Fruit fly (Drosophila melanogaster) whole organism, embryonic: Measurements from ENCODE around the gene Plzf.

ENCODE experiments used
- CG10274 ChIP-seq: fragments of 200-800 bp; sonication (Bioruptor generic); optimal IDR thresholded peaks from 3 replicates; lab custom pipeline; 2017; ENCODE audit warnings: missing biosample characterization, mild to moderate bottlenecking, missing genetic modification characterization
- CG12299 ChIP-seq: fragments of 200-800 bp; sonication (Bioruptor generic); optimal IDR thresholded peaks from 2 replicates; lab custom pipeline; 2018; ENCODE audit warnings: missing biosample characterization, mild to moderate bottlenecking, missing genetic modification characterization
- CG12659 ChIP-seq: fragments of 200-800 bp; sonication (Bioruptor generic); optimal IDR thresholded peaks from 3 replicates; lab custom pipeline; 2017; ENCODE audit warnings: mild to moderate bottlenecking, missing biosample characterization, missing genetic modification reagents, missing genetic modification characterization
- CG14050 ChIP-seq: fragments of 200-800 bp; sonication (Bioruptor generic); IDR thresholded peaks from 3 replicates; pipeline ENCODE4 v1.3.6; 2022; ENCODE audit warnings: missing biosample characterization, missing genetic modification characterization
- CG15696 ChIP-seq: fragments of 200-800 bp; sonication (Bioruptor generic); optimal IDR thresholded peaks from 2 replicates; lab custom pipeline; 2019; ENCODE audit warnings: missing biosample characterization, mild to moderate bottlenecking, missing genetic modification characterization, moderate library complexity
- CG16863 ChIP-seq: fragments of 200-800 bp; sonication (Bioruptor generic); optimal IDR thresholded peaks from 3 replicates; lab custom pipeline; 2016; ENCODE audit warnings: missing biosample characterization, missing genetic modification characterization
- CG17829 ChIP-seq: fragments of 200-800 bp; optimal IDR thresholded peaks from 2 replicates; lab custom pipeline; 2019; ENCODE audit warnings: missing biosample characterization, mild to moderate bottlenecking, missing genetic modification characterization, moderate library complexity
- CG18764 ChIP-seq: fragments of 200-800 bp; sonication (Bioruptor generic); optimal IDR thresholded peaks from 3 replicates; lab custom pipeline; 2016; ENCODE audit warnings: missing biosample characterization, missing genetic modification characterization
- CG2129 ChIP-seq: fragments of 200-800 bp; sonication (Bioruptor generic); IDR thresholded peaks from 2 replicates; pipeline ENCODE4 v1.3.6; 2022; ENCODE audit warnings: missing biosample characterization, missing genetic modification characterization; ENCODE audit not compliant: partially characterized antibody
- CG3281 ChIP-seq: fragments of 200-800 bp; sonication (Bioruptor generic); optimal IDR thresholded peaks from 3 replicates; lab custom pipeline; 2017; ENCODE audit warnings: missing biosample characterization, mild to moderate bottlenecking, missing genetic modification characterization
- CG33213 ChIP-seq: fragments of 200-800 bp; sonication (Bioruptor generic); optimal IDR thresholded peaks from 3 replicates; lab custom pipeline; 2016; ENCODE audit warnings: missing biosample characterization, missing genetic modification characterization
- CG3838 ChIP-seq: fragments of 200-800 bp; sonication (Bioruptor generic); optimal IDR thresholded peaks from 3 replicates; lab custom pipeline; 2016; ENCODE audit warnings: missing biosample characterization, missing genetic modification characterization
- CG5245 ChIP-seq: fragments of 200-800 bp; sonication (Bioruptor generic); optimal IDR thresholded peaks from 3 replicates; lab custom pipeline; 2016; ENCODE audit warnings: missing biosample characterization, missing genetic modification characterization
- CG5953 ChIP-seq: fragments of 200-800 bp; sonication (Bioruptor generic); IDR thresholded peaks from 2 replicates; pipeline ENCODE4 v1.3.6; 2022; ENCODE audit warnings: missing biosample characterization, missing genetic modification characterization
- CG6272 ChIP-seq: fragments of 200-800 bp; sonication (Bioruptor generic); IDR thresholded peaks from 2 replicates; pipeline ENCODE4 v1.3.6; 2022; ENCODE audit warnings: missing biosample characterization, missing genetic modification characterization
- CG6791 ChIP-seq: fragments of 200-800 bp; sonication (Bioruptor generic); IDR thresholded peaks from 3 replicates; pipeline ENCODE4 v1.3.6; 2022; ENCODE audit warnings: missing biosample characterization, missing genetic modification characterization; ENCODE audit not compliant: partially characterized antibody
- CG6813 ChIP-seq: fragments of 200-800 bp; sonication (Bioruptor generic); optimal IDR thresholded peaks from 2 replicates; lab custom pipeline; 2017; ENCODE audit warnings: missing biosample characterization, missing genetic modification characterization, mild to moderate bottlenecking, moderate library complexity, missing genetic modification reagents
- CG6854 ChIP-seq: fragments of 200-800 bp; sonication (Bioruptor generic); optimal IDR thresholded peaks from 3 replicates; lab custom pipeline; 2017; ENCODE audit warnings: missing biosample characterization, mild to moderate bottlenecking, missing genetic modification characterization
- CG7745 ChIP-seq: fragments of 200-800 bp; sonication (Bioruptor generic); optimal IDR thresholded peaks from 2 replicates; lab custom pipeline; 2018; ENCODE audit warnings: missing biosample characterization, mild to moderate bottlenecking, missing genetic modification characterization, moderate library complexity
- Dp ChIP-seq: fragments of 200-800 bp; sonication (Bioruptor generic); optimal IDR thresholded peaks from 2 replicates; lab custom pipeline; 2018; ENCODE audit warnings: missing biosample characterization, mild to moderate bottlenecking, missing genetic modification characterization, moderate library complexity
- Hey ChIP-seq: fragments of 200-800 bp; sonication (Bioruptor generic); optimal IDR thresholded peaks from 3 replicates; lab custom pipeline; 2018; ENCODE audit warnings: missing biosample characterization, mild to moderate bottlenecking, missing genetic modification characterization
- HmgZ ChIP-seq: fragments of 200-800 bp; sonication (Bioruptor generic); optimal IDR thresholded peaks from 2 replicates; lab custom pipeline; 2018; ENCODE audit warnings: missing biosample characterization, mild to moderate bottlenecking, missing genetic modification characterization
- Lim3 ChIP-seq: fragments of 200-800 bp; sonication (Bioruptor generic); IDR thresholded peaks from 2 replicates; pipeline ENCODE4 v1.3.6; 2022; ENCODE audit warnings: missing biosample characterization, missing genetic modification characterization
- Lpt ChIP-seq: fragments of >200 bp; optimal IDR thresholded peaks from 2 replicates; lab custom pipeline; 2018; ENCODE audit warnings: missing biosample characterization, missing genetic modification characterization
- Mes4 ChIP-seq: fragments of 200-800 bp; sonication (Bioruptor generic); optimal IDR thresholded peaks from 2 replicates; lab custom pipeline; 2016; ENCODE audit warnings: missing biosample characterization, missing genetic modification characterization
- Myb ChIP-seq: fragments of 200-800 bp; sonication (Bioruptor generic); optimal IDR thresholded peaks from 2 replicates; lab custom pipeline; 2016; ENCODE audit warnings: missing biosample characterization, missing genetic modification characterization
- NK7.1 ChIP-seq: fragments of 200-800 bp; sonication (Bioruptor generic); optimal IDR thresholded peaks from 3 replicates; lab custom pipeline; 2016; ENCODE audit warnings: missing biosample characterization, missing genetic modification characterization
- Neu2 ChIP-seq: fragments of 200-800 bp; sonication (Bioruptor generic); optimal IDR thresholded peaks from 3 replicates; lab custom pipeline; 2016; ENCODE audit warnings: missing biosample characterization, missing genetic modification characterization, borderline replicate concordance
- Nf-YC ChIP-seq: fragments of 200-800 bp; optimal IDR thresholded peaks from 3 replicates; lab custom pipeline; 2019; ENCODE audit warnings: missing biosample characterization, mild to moderate bottlenecking, missing genetic modification characterization, moderate library complexity
- Oaz ChIP-seq: fragments of 200-800 bp; sonication (Bioruptor generic); IDR thresholded peaks from 2 replicates; pipeline ENCODE4 v1.3.6; 2022; ENCODE audit warnings: missing biosample characterization, missing genetic modification characterization
- Xrp1 ChIP-seq: fragments of 200-800 bp; sonication (Bioruptor generic); IDR thresholded peaks from 2 replicates; pipeline ENCODE4 v1.3.6; 2022; ENCODE audit warnings: missing biosample characterization, missing genetic modification characterization
- ash1 ChIP-seq: fragments of 200-800 bp; sonication (Bioruptor generic); optimal IDR thresholded peaks from 2 replicates; lab custom pipeline; 2018; ENCODE audit warnings: missing biosample characterization, mild to moderate bottlenecking, missing genetic modification characterization
- bbx ChIP-seq: fragments of 200-800 bp; sonication (Bioruptor generic); IDR thresholded peaks from 2 replicates; pipeline ENCODE4 v1.3.6; 2022; ENCODE audit warnings: missing biosample characterization, missing genetic modification characterization; ENCODE audit not compliant: partially characterized antibody
- bsh ChIP-seq, 2 experiments: fragments of 200-800 bp; sonication (Bioruptor generic); optimal IDR thresholded peaks; 2 replicates each; lab custom pipeline; 2017 to 2018; ENCODE audit warnings: mild to moderate bottlenecking in 2 of 2, missing biosample characterization in 2 of 2, missing genetic modification characterization in 2 of 2, moderate library complexity in 1 of 2
- croc ChIP-seq: fragments of 200-800 bp; sonication (Bioruptor generic); conservative IDR thresholded peaks from 3 replicates; pipeline ENCODE4 v1.3.6; 2022; ENCODE audit warnings: missing biosample characterization, missing genetic modification characterization
- dati ChIP-seq: fragments of 200-800 bp; sonication (Bioruptor generic); IDR thresholded peaks from 2 replicates; pipeline ENCODE4 v1.3.6; 2022; ENCODE audit warnings: missing biosample characterization, missing genetic modification characterization
- dm ChIP-seq: fragments of 200-800 bp; sonication (Bioruptor generic); optimal IDR thresholded peaks from 3 replicates; lab custom pipeline; 2016; ENCODE audit warnings: missing biosample characterization, missing genetic modification characterization
- dysf ChIP-seq: fragments of 200-800 bp; sonication (Bioruptor generic); IDR thresholded peaks from 3 replicates; pipeline ENCODE4 v1.3.6; 2022; ENCODE audit warnings: missing biosample characterization, missing genetic modification characterization
- en ChIP-seq: fragments of 200-800 bp; sonication (Bioruptor generic); optimal IDR thresholded peaks from 2 replicates; lab custom pipeline; 2016; ENCODE audit warnings: missing biosample characterization, missing genetic modification characterization
- kah ChIP-seq: fragments of 200-800 bp; sonication (Bioruptor generic); optimal IDR thresholded peaks from 2 replicates; lab custom pipeline; 2018; ENCODE audit warnings: missing biosample characterization, mild to moderate bottlenecking, missing genetic modification characterization
- knrl ChIP-seq: fragments of 200-800 bp; sonication (Bioruptor generic); IDR thresholded peaks from 3 replicates; pipeline ENCODE4 v1.3.6; 2022; ENCODE audit warnings: missing biosample characterization, missing genetic modification characterization; ENCODE audit not compliant: partially characterized antibody
- lilli ChIP-seq: fragments of 200-800 bp; sonication (Bioruptor generic); optimal IDR thresholded peaks from 3 replicates; lab custom pipeline; 2016; ENCODE audit warnings: missing biosample characterization, missing genetic modification characterization
- lmd ChIP-seq: fragments of 200-800 bp; sonication (Bioruptor generic); IDR thresholded peaks from 2 replicates; pipeline ENCODE4 v1.3.6; 2022; ENCODE audit warnings: missing biosample characterization, missing genetic modification characterization
- oc ChIP-seq: fragments of 200-800 bp; sonication (Bioruptor generic); optimal IDR thresholded peaks from 2 replicates; lab custom pipeline; 2018; ENCODE audit warnings: missing biosample characterization, mild to moderate bottlenecking, missing genetic modification characterization, moderate library complexity
- pita ChIP-seq: fragments of 200-800 bp; sonication (Bioruptor generic); optimal IDR thresholded peaks from 2 replicates; lab custom pipeline; 2017; ENCODE audit warnings: missing biosample characterization, mild to moderate bottlenecking, missing genetic modification characterization
- shn ChIP-seq: fragments of 200-800 bp; sonication (Bioruptor generic); optimal IDR thresholded peaks from 3 replicates; lab custom pipeline; 2016; ENCODE audit warnings: missing biosample characterization, missing genetic modification characterization
- tup ChIP-seq: fragments of 200-800 bp; sonication (Bioruptor generic); optimal IDR thresholded peaks from 2 replicates; lab custom pipeline; 2016; ENCODE audit warnings: missing biosample characterization, mild to moderate bottlenecking, missing genetic modification characterization, moderate library complexity
- zen2 ChIP-seq: fragments of 200-800 bp; sonication (Bioruptor generic); IDR thresholded peaks from 3 replicates; pipeline ENCODE4 v1.3.6; 2022; ENCODE audit warnings: missing biosample characterization, missing genetic modification characterization; ENCODE audit not compliant: partially characterized antibody
- zf30C ChIP-seq: fragments of 200-800 bp; sonication (Bioruptor generic); optimal IDR thresholded peaks from 3 replicates; lab custom pipeline; 2018; ENCODE audit warnings: missing biosample characterization, mild to moderate bottlenecking, missing genetic modification characterization

Plzf gene

dm6 chr2L:12004211-12004979 is 44.3 kb downstream of the Plzf start (continued):
- peak; percentile 77 for TF ChIP-seq CG12659 (GFP tag; lab: Kevin White, UChicago)
- peak; percentile 39 for TF ChIP-seq CG18764 (GFP tag; lab: Kevin White, UChicago)
- TF ChIP-seq CG3281, result peak; percentile 68
- TF ChIP-seq zf30C (GFP tag; lab: Kevin White, UChicago), result no peak
- peak; percentile 85 for TF ChIP-seq CG6813
- TF ChIP-seq NK7.1 (GFP tag; lab: Kevin White, UChicago), result no peak
- TF ChIP-seq Dp (GFP tag; lab: Kevin White, UChicago), result peak; percentile 39
- TF ChIP-seq Mes4 (GFP tag; lab: Kevin White, UChicago), result peak; percentile 63
- TF ChIP-seq pita (GFP tag; lab: Kevin White, UChicago), result no peak
- no peak for TF ChIP-seq CG14050 (GFP tag; lab: Robert Waterston, UW)
- TF ChIP-seq CG17829, result peak; percentile 34
- no peak for TF ChIP-seq dm (GFP tag; lab: Kevin White, UChicago)
- no peak for TF ChIP-seq ash1 (GFP tag; lab: Kevin White, UChicago)
- TF ChIP-seq HmgZ (tag; lab: Kevin White, UChicago), result peak; percentile 56
- no peak for TF ChIP-seq CG6791 (GFP tag; lab: Robert Waterston, UW)
- no peak for TF ChIP-seq knrl (GFP tag; lab: Robert Waterston, UW)
- no peak for TF ChIP-seq oc (tag; lab: Kevin White, UChicago)
- TF ChIP-seq CG3838 (GFP tag; lab: Kevin White, UChicago), result peak; percentile 96
- no peak for TF ChIP-seq Xrp1 (GFP tag; lab: Robert Waterston, UW)
- TF ChIP-seq kah (GFP tag; lab: Kevin White, UChicago), result peak; percentile 26
- TF ChIP-seq Lim3, result no peak
- TF ChIP-seq dysf (GFP tag; lab: Robert Waterston, UW), result no peak
- TF ChIP-seq CG5245 (GFP tag; lab: Kevin White, UChicago), result no peak
- TF ChIP-seq croc (GFP tag; lab: Robert Waterston, UW), result no peak; the same call in 1 of the 3 replicates
- peak in 1 of 2 experiments; percentile 80 for TF ChIP-seq bsh (GFP tag; optimal IDR thresholded peaks at IDR 0.05; lab: Kevin White, UChicago)
- TF ChIP-seq CG15696, result peak; percentile 77
- peak; percentile 49 for TF ChIP-seq CG33213
- TF ChIP-seq Nf-YC, result no peak
- TF ChIP-seq CG2129 (GFP tag; lab: Robert Waterston, UW), result no peak
- no peak for TF ChIP-seq dati (GFP tag; lab: Robert Waterston, UW)
- TF ChIP-seq Lpt (GFP tag; lab: Kevin White, UChicago), result no peak
- TF ChIP-seq lmd (GFP tag; lab: Robert Waterston, UW), result no peak
- TF ChIP-seq Myb, result no peak
- TF ChIP-seq CG16863, result peak; percentile 63
- no peak for TF ChIP-seq shn
- TF ChIP-seq CG5953 (GFP tag; lab: Robert Waterston, UW), result no peak
- peak; percentile 75 for TF ChIP-seq Hey (tag; lab: Kevin White, UChicago)
- peak; percentile 35 for TF ChIP-seq lilli (GFP tag; lab: Kevin White, UChicago)
- no peak for TF ChIP-seq CG6272 (GFP tag; lab: Robert Waterston, UW)
- TF ChIP-seq CG12299, result peak; percentile 85
- TF ChIP-seq bbx (GFP tag; lab: Robert Waterston, UW), result no peak
- TF ChIP-seq zen2, result no peak
- TF ChIP-seq en (GFP tag; lab: Kevin White, UChicago), result peak; percentile 30
- peak; percentile 52 for TF ChIP-seq CG10274 (GFP tag; lab: Kevin White, UChicago)
- no peak for TF ChIP-seq Neu2
- TF ChIP-seq CG7745, result peak; percentile 86
- peak; percentile 77 for TF ChIP-seq CG6854 (GFP tag; lab: Kevin White, UChicago)
- TF ChIP-seq Oaz (GFP tag; lab: Robert Waterston, UW), result no peak
- peak; percentile 46 for TF ChIP-seq tup
